Fruit fly (Drosophila melanogaster) whole organism, wandering third instar larva: ENCODE data around the gene MetRS-m.

Experiments
- Abd-B ChIP-seq: fragments of >200 bp; optimal IDR thresholded peaks from 2 replicates; lab custom pipeline; 2017; ENCODE audit warnings: missing biosample characterization, missing genetic modification characterization
- CG32264 ChIP-seq: fragments of 200-800 bp; sonication (Bioruptor generic); optimal IDR thresholded peaks from 2 replicates; lab custom pipeline; 2016; ENCODE audit warnings: missing biosample characterization, missing genetic modification characterization
- CG9705 ChIP-seq: fragments of 200-800 bp; sonication (Bioruptor generic); optimal IDR thresholded peaks from 2 replicates; lab custom pipeline; 2018; ENCODE audit warnings: missing biosample characterization, mild to moderate bottlenecking, missing genetic modification characterization
- CrebA ChIP-seq: fragments of 200-800 bp; sonication (Bioruptor generic); optimal IDR thresholded peaks from 2 replicates; lab custom pipeline; 2016; ENCODE audit warnings: missing biosample characterization, mild to moderate bottlenecking, missing genetic modification characterization, borderline replicate concordance
- Dfd ChIP-seq: fragments of >200 bp; optimal IDR thresholded peaks from 2 replicates; lab custom pipeline; 2017; ENCODE audit warnings: missing biosample characterization, missing genetic modification characterization
- Dif ChIP-seq: fragments of 200-275, 200-300 bp; sonication (Bioruptor generic); optimal IDR thresholded peaks from 2 replicates; lab custom pipeline; 2018; ENCODE audit warnings: missing biosample characterization, missing genetic modification characterization; ENCODE audit not compliant: partially characterized antibody
- Hnf4 ChIP-seq: fragments of 200-800 bp; sonication (Bioruptor generic); optimal IDR thresholded peaks from 2 replicates; lab custom pipeline; 2016; ENCODE audit warnings: missing biosample characterization, mild to moderate bottlenecking, missing genetic modification characterization
- Hr78 ChIP-seq: fragments of >200 bp; optimal IDR thresholded peaks from 2 replicates; lab custom pipeline; 2017; ENCODE audit warnings: missing biosample characterization, missing genetic modification characterization
- Hr83 ChIP-seq: fragments of 200-300 bp; sonication (Bioruptor generic); optimal IDR thresholded peaks from 2 replicates; lab custom pipeline; 2016; ENCODE audit warnings: missing biosample characterization, mild to moderate bottlenecking, missing genetic modification characterization, moderate library complexity; ENCODE audit not compliant: poor library complexity, severe bottlenecking
- Mio ChIP-seq: sonication (Bioruptor generic); optimal IDR thresholded peaks from 2 replicates; lab custom pipeline; 2016; ENCODE audit warnings: missing biosample characterization, missing genetic modification characterization
- Myc ChIP-seq: fragments of >200 bp; optimal IDR thresholded peaks from 2 replicates; lab custom pipeline; 2017
- N ChIP-seq: fragments of >200 bp; optimal IDR thresholded peaks from 2 replicates; lab custom pipeline; 2018; ENCODE audit warnings: missing biosample characterization, missing external identifiers, missing genetic modification characterization
- Rel ChIP-seq, 2 experiments: fragments of 200-800 bp; sonication (Bioruptor generic) in 1 of 2; optimal IDR thresholded peaks; 2 replicates in 1 of 2; 3 replicates in 1 of 2; lab custom pipeline; 2016 to 2019; ENCODE audit warnings: mild to moderate bottlenecking in 2 of 2, missing biosample characterization in 2 of 2, missing genetic modification characterization in 2 of 2, moderate library complexity in 1 of 2
- Sp1 ChIP-seq: fragments of 200-800 bp; sonication (Bioruptor generic); optimal IDR thresholded peaks from 3 replicates; lab custom pipeline; 2019; ENCODE audit warnings: missing biosample characterization, mild to moderate bottlenecking, missing genetic modification characterization, moderate library complexity
- Vsx2 ChIP-seq: fragments of 200-300, 225-300 bp; sonication (Bioruptor generic); optimal IDR thresholded peaks from 2 replicates; lab custom pipeline; 2018; ENCODE audit warnings: missing biosample characterization, missing genetic modification characterization; ENCODE audit not compliant: partially characterized antibody
- br ChIP-seq: fragments of 200-800 bp; sonication (Bioruptor generic); optimal IDR thresholded peaks from 2 replicates; lab custom pipeline; 2016; ENCODE audit warnings: missing biosample characterization, missing genetic modification characterization
- brk ChIP-seq: fragments of 200-800 bp; sonication (Bioruptor generic); optimal IDR thresholded peaks from 2 replicates; lab custom pipeline; 2016; ENCODE audit warnings: missing biosample characterization, mild to moderate bottlenecking, missing genetic modification characterization
- dl ChIP-seq, 2 experiments: fragments of 175-275, 200-275 bp in 1 of 2; fragments of 200-275 bp in 1 of 2; sonication (Bioruptor generic); optimal IDR thresholded peaks; lab custom pipeline; 2018; ENCODE audit warnings: mild to moderate bottlenecking in 2 of 2, missing biosample characterization in 2 of 2, missing genetic modification characterization in 2 of 2, moderate library complexity in 2 of 2; ENCODE audit not compliant: partially characterized antibody in 2 of 2, insufficient read depth in 1 of 2
- dsf ChIP-seq: sonication (Bioruptor generic); optimal IDR thresholded peaks from 2 replicates; lab custom pipeline; 2016; ENCODE audit warnings: missing biosample characterization, missing genetic modification characterization, borderline replicate concordance
- ey ChIP-seq: fragments of 200-800 bp; sonication (Bioruptor generic); optimal IDR thresholded peaks from 2 replicates; lab custom pipeline; 2016; ENCODE audit warnings: missing biosample characterization, missing genetic modification characterization
- foxo ChIP-seq, 2 experiments: fragments of 200-800 bp; sonication (Bioruptor generic); optimal IDR thresholded peaks; 2 replicates in 1 of 2; 3 replicates in 1 of 2; lab custom pipeline; 2016 to 2017; ENCODE audit warnings: missing biosample characterization in 2 of 2, missing genetic modification characterization in 2 of 2
- fru ChIP-seq: fragments of 200-800 bp; sonication (Bioruptor generic); optimal IDR thresholded peaks from 3 replicates; lab custom pipeline; 2016; ENCODE audit warnings: missing biosample characterization, mild to moderate bottlenecking, missing genetic modification characterization
- h ChIP-seq: fragments of 200-800 bp; sonication (Bioruptor generic); optimal IDR thresholded peaks from 3 replicates; lab custom pipeline; 2016; ENCODE audit warnings: missing biosample characterization, mild to moderate bottlenecking, missing genetic modification characterization
- jim ChIP-seq: fragments of 175-275, 200-325 bp; sonication (Bioruptor generic); optimal IDR thresholded peaks from 2 replicates; lab custom pipeline; 2016; ENCODE audit warnings: missing biosample characterization, mild to moderate bottlenecking, missing genetic modification characterization
- lola ChIP-seq: fragments of >200 bp; optimal IDR thresholded peaks from 2 replicates; lab custom pipeline; 2017; ENCODE audit warnings: missing biosample characterization, missing genetic modification characterization
- pan ChIP-seq: fragments of >200 bp; optimal IDR thresholded peaks from 2 replicates; lab custom pipeline; 2017
- psq ChIP-seq: fragments of 200-800 bp; sonication (Bioruptor generic); optimal IDR thresholded peaks from 3 replicates; lab custom pipeline; 2017; ENCODE audit warnings: missing biosample characterization, mild to moderate bottlenecking, missing genetic modification characterization, moderate library complexity
- rgr ChIP-seq: fragments of 200-800 bp; sonication (Bioruptor generic); optimal IDR thresholded peaks from 3 replicates; lab custom pipeline; 2016; ENCODE audit warnings: missing biosample characterization, mild to moderate bottlenecking, missing genetic modification characterization
- sage ChIP-seq: fragments of 200-800 bp; sonication (Bioruptor generic); optimal IDR thresholded peaks from 2 replicates; lab custom pipeline; 2016; ENCODE audit warnings: missing biosample characterization, mild to moderate bottlenecking, missing genetic modification characterization
- sv ChIP-seq: fragments of 200-800 bp; sonication (Bioruptor generic); optimal IDR thresholded peaks from 3 replicates; lab custom pipeline; 2016; ENCODE audit warnings: missing biosample characterization, missing genetic modification characterization
- woc ChIP-seq: sonication (Bioruptor generic); optimal IDR thresholded peaks from 2 replicates; lab custom pipeline; 2016; ENCODE audit warnings: missing biosample characterization, mild to moderate bottlenecking, missing genetic modification characterization

The MetRS-m gene

dm6 chr3R:14286320-14287190 lies 26.8 kb upstream of the MetRS-m start, which contains the start of gene trx:
TSS of gene trx (minus strand) at chr3R:14286903.
- TF ChIP-seq Hnf4 (no peak), brk (peak; percentile 50), Hr83 (peak; percentile 25), Rel (GFP tag; optimal IDR thresholded peaks at IDR 0.05; lab: Kevin White, UChicago) (no peak), Rel (tag; optimal IDR thresholded peaks at IDR 0.05; lab: Kevin White, UChicago) (peak; percentile 20), Vsx2 (GFP tag; lab: Kevin White, UChicago) (peak; percentile 91), dl (GFP tag; optimal IDR thresholded peaks at IDR 0.05; lab: Kevin White, UChicago; ENCODE audit: insufficient read depth in 1 of 2, partially characterized antibody in 2 of 2) (peak; percentile 94 to 95), h (GFP tag; lab: Kevin White, UChicago) (peak; percentile 42), pan (lab: Kevin White, UChicago) (no peak), Hr78 (GFP tag; lab: Kevin White, UChicago) (no peak), CrebA (peak; percentile 76), sage (peak; percentile 36), dsf (no peak), CG32264 (GFP tag; lab: Kevin White, UChicago) (no peak), Sp1 (GFP tag; lab: Kevin White, UChicago) (peak; percentile 7), foxo (GFP tag; optimal IDR thresholded peaks at IDR 0.05; lab: Kevin White, UChicago) (peak in 1 of 2 experiments; percentile 38), ey (GFP tag; lab: Kevin White, UChicago) (no peak), lola (GFP tag; lab: Kevin White, UChicago) (no peak), N (GFP tag; lab: Kevin White, UChicago) (peak; percentile 16), jim (GFP tag; lab: Kevin White, UChicago) (no peak), psq (peak; percentile 92), Dif (GFP tag; lab: Kevin White, UChicago) (peak; percentile 97), woc (GFP tag; lab: Kevin White, UChicago) (peak; percentile 2)

- peak; percentile 34 for TF ChIP-seq Dif (GFP tag; lab: Kevin White, UChicago)
- TF ChIP-seq ey (GFP tag; lab: Kevin White, UChicago) = no peak
- peak in 1 of 2 experiments; percentile 2 for TF ChIP-seq foxo (GFP tag; optimal IDR thresholded peaks at IDR 0.05; lab: Kevin White, UChicago)
- no peak for TF ChIP-seq rgr (GFP tag; lab: Kevin White, UChicago)
- no peak for TF ChIP-seq brk
- TF ChIP-seq h (GFP tag; lab: Kevin White, UChicago) = no peak
- no peak for TF ChIP-seq fru (GFP tag; lab: Kevin White, UChicago)
- TF ChIP-seq N (GFP tag; lab: Kevin White, UChicago) = no peak
- no peak for TF ChIP-seq CG32264 (GFP tag; lab: Kevin White, UChicago)
- TF ChIP-seq psq = no peak
- TF ChIP-seq Hr78 (GFP tag; lab: Kevin White, UChicago) = no peak
- TF ChIP-seq Vsx2 (GFP tag; lab: Kevin White, UChicago) = no peak
- no peak for TF ChIP-seq sage
These were observed 25.5 kb upstream of the MetRS-m start for dm6 chr3R:14285059-14285953.

dm6 chr3R:14284422-14284760 lies 24.6 kb upstream of the MetRS-m start:
- no peak for TF ChIP-seq Mio (GFP tag; lab: Kevin White, UChicago)
- no peak for TF ChIP-seq sv (GFP tag; lab: Kevin White, UChicago)
- no peak for TF ChIP-seq Hnf4
- TF ChIP-seq br (GFP tag; lab: Kevin White, UChicago) = no peak
- TF ChIP-seq lola (GFP tag; lab: Kevin White, UChicago) = no peak
- TF ChIP-seq jim (GFP tag; lab: Kevin White, UChicago) = no peak
- TF ChIP-seq foxo (GFP tag; optimal IDR thresholded peaks at IDR 0.05; lab: Kevin White, UChicago) = no peak
- TF ChIP-seq CG32264 (GFP tag; lab: Kevin White, UChicago) = no peak
- no peak for TF ChIP-seq CG9705 (GFP tag; lab: Kevin White, UChicago)
- no peak for TF ChIP-seq pan (lab: Kevin White, UChicago)
- no peak for TF ChIP-seq ey (GFP tag; lab: Kevin White, UChicago)
- TF ChIP-seq rgr (GFP tag; lab: Kevin White, UChicago) = no peak
- TF ChIP-seq Dif (GFP tag; lab: Kevin White, UChicago) = no peak
- TF ChIP-seq Abd-B (GFP tag; lab: Kevin White, UChicago) = no peak
- TF ChIP-seq Dfd (GFP tag; lab: Kevin White, UChicago) = no peak
- TF ChIP-seq Myc = no peak
- TF ChIP-seq h (GFP tag; lab: Kevin White, UChicago) = no peak
- no peak for TF ChIP-seq fru (GFP tag; lab: Kevin White, UChicago)
